Fruit fly (Drosophila melanogaster) whole organism, pupa: ENCODE measurements around the gene Pde11.

ENCODE experiments used
- CG10348 ChIP-seq: fragments of 200-800 bp; sonication (Bioruptor generic); IDR thresholded peaks from 2 replicates; pipeline ENCODE4 v1.3.6; 2022; ENCODE audit warnings: missing biosample characterization, missing genetic modification characterization
- CG12605 ChIP-seq: fragments of 200-800 bp; sonication (Bioruptor generic); IDR thresholded peaks from 2 replicates; pipeline ENCODE4 v1.3.6; 2022; ENCODE audit warnings: missing biosample characterization, missing genetic modification characterization
- CG13204 ChIP-seq: fragments of 200-800 bp; sonication (Bioruptor generic); optimal IDR thresholded peaks from 2 replicates; lab custom pipeline; 2018; ENCODE audit warnings: missing biosample characterization, mild to moderate bottlenecking, missing genetic modification characterization, moderate library complexity
- CG14655 ChIP-seq: fragments of 200-800 bp; sonication (Bioruptor generic); optimal IDR thresholded peaks from 3 replicates; lab custom pipeline; 2017; ENCODE audit warnings: mild to moderate bottlenecking, missing biosample characterization, missing genetic modification reagents, missing genetic modification characterization
- CG15710 ChIP-seq: fragments of 200-800 bp; sonication (Bioruptor generic); optimal IDR thresholded peaks from 2 replicates; lab custom pipeline; 2018; ENCODE audit warnings: missing biosample characterization, mild to moderate bottlenecking, missing genetic modification characterization, moderate library complexity
- CG17806 ChIP-seq: fragments of 200-800 bp; sonication (Bioruptor generic); optimal IDR thresholded peaks from 2 replicates; lab custom pipeline; 2018; ENCODE audit warnings: missing biosample characterization, mild to moderate bottlenecking, missing genetic modification characterization, moderate library complexity
- CG32121 ChIP-seq: fragments of 200-800 bp; sonication (Bioruptor generic); IDR thresholded peaks from 2 replicates; pipeline ENCODE4 v1.3.6; 2022; ENCODE audit warnings: missing biosample characterization, missing genetic modification characterization
- CG34367 ChIP-seq: fragments of 200-800 bp; sonication (Bioruptor generic); optimal IDR thresholded peaks from 2 replicates; lab custom pipeline; 2018; ENCODE audit warnings: missing biosample characterization, mild to moderate bottlenecking, missing genetic modification characterization
- CG4496 ChIP-seq: fragments of 200-800 bp; sonication (Bioruptor generic); IDR thresholded peaks from 3 replicates; pipeline ENCODE4 v1.3.6; 2022; ENCODE audit warnings: missing biosample characterization, missing genetic modification characterization
- CG8159 ChIP-seq: fragments of 200-800 bp; sonication (Bioruptor generic); optimal IDR thresholded peaks from 3 replicates; lab custom pipeline; 2018; ENCODE audit warnings: missing biosample characterization, mild to moderate bottlenecking, missing genetic modification characterization, moderate library complexity
- CG8301 ChIP-seq: fragments of 200-800 bp; sonication (Bioruptor generic); optimal IDR thresholded peaks from 2 replicates; lab custom pipeline; 2018; ENCODE audit warnings: missing biosample characterization, mild to moderate bottlenecking, missing genetic modification characterization
- CG9948 ChIP-seq: fragments of 200-800 bp; sonication (Bioruptor generic); optimal IDR thresholded peaks from 2 replicates; lab custom pipeline; 2018; ENCODE audit warnings: missing biosample characterization, mild to moderate bottlenecking, missing genetic modification characterization, moderate library complexity
- D1 ChIP-seq: fragments of 200-800 bp; sonication (Bioruptor generic); optimal IDR thresholded peaks from 2 replicates; lab custom pipeline; 2018; ENCODE audit warnings: missing biosample characterization, mild to moderate bottlenecking, missing genetic modification characterization, moderate library complexity
- EcR ChIP-seq: fragments of 200-800 bp; sonication (Bioruptor generic); optimal IDR thresholded peaks from 3 replicates; lab custom pipeline; 2019; ENCODE audit warnings: missing biosample characterization, missing genetic modification characterization, mild to moderate bottlenecking, moderate library complexity, missing genetic modification reagents
- Ets98B ChIP-seq: fragments of 200-800 bp; sonication (Bioruptor generic); IDR thresholded peaks from 2 replicates; pipeline ENCODE4 v1.3.6; 2022; ENCODE audit warnings: missing biosample characterization, missing genetic modification characterization
- Pif1A ChIP-seq: fragments of 200-800 bp; sonication (Bioruptor generic); optimal IDR thresholded peaks from 3 replicates; lab custom pipeline; 2016; ENCODE audit warnings: missing biosample characterization, missing genetic modification characterization
- Pif1B ChIP-seq: fragments of 200-800 bp; sonication (Bioruptor generic); optimal IDR thresholded peaks from 3 replicates; lab custom pipeline; 2016; ENCODE audit warnings: missing biosample characterization, missing genetic modification characterization
- Snoo ChIP-seq: fragments of 200-800 bp; sonication (Bioruptor generic); optimal IDR thresholded peaks from 3 replicates; lab custom pipeline; 2017; ENCODE audit warnings: missing biosample characterization, mild to moderate bottlenecking, missing genetic modification characterization, inconsistent platforms
- fd96Ca ChIP-seq: fragments of 200-800 bp; sonication (Bioruptor generic); IDR thresholded peaks from 3 replicates; pipeline ENCODE4 v1.3.6; 2022; ENCODE audit warnings: missing biosample characterization, missing genetic modification characterization
- gl ChIP-seq: fragments of 200-800 bp; sonication (Bioruptor generic); optimal IDR thresholded peaks from 2 replicates; lab custom pipeline; 2018; ENCODE audit warnings: missing biosample characterization, mild to moderate bottlenecking, missing genetic modification characterization
- rn ChIP-seq: fragments of 200-800 bp; sonication (Bioruptor generic); IDR thresholded peaks from 2 replicates; pipeline ENCODE4 v1.3.6; 2022; ENCODE audit warnings: missing biosample characterization, missing genetic modification characterization

Pde11 gene

dm6 chr2L:18548753-18549152 lies 41.4 kb downstream of the Pde11 start:
- no peak for TF ChIP-seq EcR
- no peak for TF ChIP-seq gl (tag; lab: Kevin White, UChicago)
- peak; percentile 66 for TF ChIP-seq Ets98B (GFP tag; lab: Robert Waterston, UW)
- TF ChIP-seq Pif1B (GFP tag; lab: Kevin White, UChicago) = peak; percentile 20
- no peak for TF ChIP-seq Pif1A (GFP tag; lab: Kevin White, UChicago)
- TF ChIP-seq D1 (tag; lab: Kevin White, UChicago) = no peak
- TF ChIP-seq CG14655 = peak; percentile 55
- TF ChIP-seq fd96Ca (GFP tag; lab: Robert Waterston, UW) = 0 out of 3 replicates have a peak, but pooled peaks have one; percentile 17
- TF ChIP-seq CG8159 (tag; lab: Kevin White, UChicago) = peak; percentile 12
- TF ChIP-seq rn = no peak
- no peak for TF ChIP-seq CG10348 (GFP tag; lab: Robert Waterston, UW)
- peak; percentile 44; the same call in 1 of the 3 replicates for TF ChIP-seq CG4496 (GFP tag; lab: Robert Waterston, UW)
- peak; percentile 52 for TF ChIP-seq CG8301 (tag; lab: Kevin White, UChicago)
- TF ChIP-seq CG32121 (GFP tag; lab: Robert Waterston, UW) = peak; percentile 73

dm6 chr2L:18546426-18546825 lies 43.7 kb downstream of the Pde11 start:
- no peak for TF ChIP-seq Snoo (tag; lab: Kevin White, UChicago)
- no peak for TF ChIP-seq CG4496 (GFP tag; lab: Robert Waterston, UW)
- TF ChIP-seq gl (tag; lab: Kevin White, UChicago) = no peak

- TF ChIP-seq CG4496 (GFP tag; lab: Robert Waterston, UW) = no peak
Observed at dm6 chr2L:18526005-18526404, 64.1 kb downstream of the Pde11 start.

dm6 chr2L:18524896-18525295 lies 65.2 kb downstream of the Pde11 start:
- TF ChIP-seq CG14655 = no peak
- no peak for TF ChIP-seq CG13204 (GFP tag; lab: Kevin White, UChicago)
- no peak for TF ChIP-seq CG8301 (tag; lab: Kevin White, UChicago)
- no peak for TF ChIP-seq D1 (tag; lab: Kevin White, UChicago)
- no peak for TF ChIP-seq CG10348 (GFP tag; lab: Robert Waterston, UW)
- TF ChIP-seq CG32121 (GFP tag; lab: Robert Waterston, UW) = no peak
- no peak for TF ChIP-seq CG15710 (tag; lab: Kevin White, UChicago)
- TF ChIP-seq Snoo (tag; lab: Kevin White, UChicago) = no peak
- no peak for TF ChIP-seq Ets98B (GFP tag; lab: Robert Waterston, UW)
- TF ChIP-seq CG12605 (GFP tag; lab: Robert Waterston, UW) = no peak
- no peak for TF ChIP-seq rn
- TF ChIP-seq CG9948 (tag; lab: Kevin White, UChicago) = no peak
- no peak for TF ChIP-seq fd96Ca (GFP tag; lab: Robert Waterston, UW)
- no peak for TF ChIP-seq EcR
- no peak for TF ChIP-seq CG34367 (tag; lab: Kevin White, UChicago)
- TF ChIP-seq CG8159 (tag; lab: Kevin White, UChicago) = no peak
- no peak for TF ChIP-seq Pif1B (GFP tag; lab: Kevin White, UChicago)
- no peak for TF ChIP-seq Pif1A (GFP tag; lab: Kevin White, UChicago)
- TF ChIP-seq gl (tag; lab: Kevin White, UChicago) = no peak
- no peak for TF ChIP-seq CG17806 (tag; lab: Kevin White, UChicago)

- TF ChIP-seq CG10348 (GFP tag; lab: Robert Waterston, UW) (no peak), rn (no peak), CG4496 (GFP tag; lab: Robert Waterston, UW) (peak; percentile 53; the same call in 1 of the 3 replicates), Snoo (tag; lab: Kevin White, UChicago) (no peak), gl (tag; lab: Kevin White, UChicago) (peak; percentile 69), CG17806 (tag; lab: Kevin White, UChicago) (peak; percentile 86), EcR (no peak), Pif1B (GFP tag; lab: Kevin White, UChicago) (peak; percentile 16), fd96Ca (GFP tag; lab: Robert Waterston, UW) (peak; percentile 63; the same call in 2 of the 3 replicates), D1 (tag; lab: Kevin White, UChicago) (peak; percentile 54), CG8159 (tag; lab: Kevin White, UChicago) (peak; percentile 86), Ets98B (GFP tag; lab: Robert Waterston, UW) (peak; percentile 60), CG15710 (tag; lab: Kevin White, UChicago) (peak; percentile 84), CG13204 (GFP tag; lab: Kevin White, UChicago) (peak; percentile 59), CG14655 (peak; percentile 83), CG8301 (tag; lab: Kevin White, UChicago) (peak; percentile 72), CG32121 (GFP tag; lab: Robert Waterston, UW) (peak; percentile 49; the same call in 1 of the 2 replicates), CG34367 (tag; lab: Kevin White, UChicago) (peak; percentile 71), Pif1A (GFP tag; lab: Kevin White, UChicago) (no peak), CG9948 (tag; lab: Kevin White, UChicago) (peak; percentile 85), CG12605 (GFP tag; lab: Robert Waterston, UW) (no peak)
Observed at dm6 chr2L:18523003-18523402, 67.1 kb downstream of the Pde11 start.

dm6 chr2L:18522258-18522657 lies 67.9 kb downstream of the Pde11 start:
- no peak for TF ChIP-seq Ets98B (GFP tag; lab: Robert Waterston, UW)
- no peak for TF ChIP-seq CG8301 (tag; lab: Kevin White, UChicago)
- no peak for TF ChIP-seq CG10348 (GFP tag; lab: Robert Waterston, UW)
- TF ChIP-seq CG17806 (tag; lab: Kevin White, UChicago) = no peak
- no peak for TF ChIP-seq fd96Ca (GFP tag; lab: Robert Waterston, UW)
- no peak for TF ChIP-seq gl (tag; lab: Kevin White, UChicago)
- no peak for TF ChIP-seq CG4496 (GFP tag; lab: Robert Waterston, UW)
- no peak for TF ChIP-seq Pif1A (GFP tag; lab: Kevin White, UChicago)
- TF ChIP-seq Snoo (tag; lab: Kevin White, UChicago) = no peak
- no peak for TF ChIP-seq EcR
- TF ChIP-seq CG34367 (tag; lab: Kevin White, UChicago) = no peak
- TF ChIP-seq D1 (tag; lab: Kevin White, UChicago) = no peak
- TF ChIP-seq CG8159 (tag; lab: Kevin White, UChicago) = no peak
